Worm (Caenorhabditis elegans) whole organism, midembryonic: Measurements from ENCODE around the gene R10E4.7.
A peak's percentile ranks its signal among the peaks of the same experiment; 100 is the strongest.

ENCODE experiments used
- T22C8.4 ChIP-seq: fragments of 200-800 bp; sonication (Bioruptor generic); IDR thresholded peaks from 2 replicates; pipeline ENCODE4 v1.3.6; 2022; ENCODE audit warnings: missing genetic modification characterization, missing compliant biosample characterization
- cog-1 ChIP-seq: sonication (generic microtip); optimal IDR thresholded peaks from 2 replicates; lab custom pipeline; 2016; ENCODE audit warnings: missing genetic modification characterization, missing compliant biosample characterization
- flt-1 ChIP-seq: fragments of 200-800 bp; sonication (Bioruptor generic); IDR thresholded peaks from 2 replicates; pipeline ENCODE4 v1.3.6; 2022; ENCODE audit warnings: missing genetic modification characterization, missing compliant biosample characterization
- klf-2 ChIP-seq: fragments of 200-800 bp; sonication (Bioruptor generic); conservative IDR thresholded peaks from 2 replicates; pipeline ENCODE4 v1.3.6; 2022; ENCODE audit warnings: missing genetic modification reagents, missing genetic modification characterization, missing compliant biosample characterization
- med-1 ChIP-seq: sonication (generic microtip); optimal IDR thresholded peaks from 2 replicates; lab custom pipeline; 2017; ENCODE audit warnings: missing genetic modification characterization, mild to moderate bottlenecking, missing compliant biosample characterization, antibody characterized with exemption, missing genetic modification reagents; ENCODE audit not compliant: insufficient read depth
- ref-1 ChIP-seq: fragments of 200-800 bp; sonication (Bioruptor generic); conservative IDR thresholded peaks from 2 replicates; pipeline ENCODE4 v1.3.6; 2022; ENCODE audit warnings: missing genetic modification reagents, missing genetic modification characterization, missing compliant biosample characterization
- tab-1 ChIP-seq: fragments of 200-800 bp; sonication (Bioruptor generic); IDR thresholded peaks from 2 replicates; pipeline ENCODE4 v1.3.6; 2022; ENCODE audit warnings: missing genetic modification characterization, missing compliant biosample characterization
- ztf-23 ChIP-seq: fragments of 200-800 bp; sonication (Bioruptor generic); IDR thresholded peaks from 2 replicates; pipeline ENCODE4 v1.3.6; 2022; ENCODE audit warnings: missing genetic modification reagents, missing genetic modification characterization, missing compliant biosample characterization
- ztf-29 ChIP-seq: fragments of 200-800 bp; sonication (Bioruptor generic); IDR thresholded peaks from 2 replicates; pipeline ENCODE4 v1.3.6; 2022; ENCODE audit warnings: missing genetic modification reagents, missing genetic modification characterization, missing compliant biosample characterization

Gene R10E4.7

DNA sequence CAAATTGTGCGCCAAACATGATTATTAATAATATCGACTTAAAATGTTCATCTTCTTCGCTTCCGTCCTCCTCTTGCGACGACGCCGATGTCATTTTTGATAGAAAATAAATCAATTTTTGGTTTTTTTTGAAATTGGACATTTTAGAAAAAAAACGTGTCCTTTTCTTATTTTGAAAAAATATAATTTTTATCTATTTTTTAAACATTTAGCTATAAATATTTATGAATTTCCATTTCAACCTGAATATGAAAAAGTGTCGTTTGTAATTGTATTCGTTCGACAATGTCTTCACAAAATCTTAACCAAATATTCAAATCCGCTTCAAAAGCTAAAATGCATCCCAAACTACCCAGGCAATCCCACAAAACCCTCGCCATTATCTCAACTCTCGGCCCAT, 7.2 kb upstream of the R10E4.7 start, which contains the start of gene R10E4.3:
R10E4.3 (minus strand) TSS at position 101 of the 400 bp plus-strand sequence.
- TF ChIP-seq med-1: no peak
- no peak for TF ChIP-seq ztf-29 (GFP tag; lab: Robert Waterston, UW)
- no peak for TF ChIP-seq flt-1 (GFP tag; lab: Robert Waterston, UW)
- TF ChIP-seq tab-1: no peak
- TF ChIP-seq T22C8.4: no peak
- no peak for TF ChIP-seq klf-2
- TF ChIP-seq ztf-23: no peak
- TF ChIP-seq ref-1 (GFP tag; lab: Robert Waterston, UW): no peak
- no peak for TF ChIP-seq cog-1

DNA sequence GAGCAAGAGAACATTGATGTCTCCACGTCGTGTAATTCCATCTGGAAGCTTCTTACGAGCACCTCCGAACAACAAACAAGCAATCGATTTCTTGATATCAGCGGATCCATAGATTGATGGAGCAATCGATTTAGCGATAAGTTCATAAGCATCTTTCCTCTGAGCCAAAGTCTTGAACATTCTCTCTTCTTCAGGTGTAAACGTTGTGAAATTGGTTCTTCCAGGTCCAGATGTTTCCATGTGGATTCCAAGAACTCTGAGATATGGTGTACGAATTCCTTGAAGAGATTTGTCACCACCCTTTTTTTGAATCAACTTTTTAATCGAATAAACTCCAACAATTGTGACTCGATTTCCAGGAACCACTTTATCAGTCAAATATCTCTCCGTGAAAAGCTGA, 4.7 kb upstream of the R10E4.7 start:
- TF ChIP-seq tab-1 (no peak), ztf-23 (no peak), ztf-29 (GFP tag; lab: Robert Waterston, UW) (no peak), klf-2 (no peak), cog-1 (no peak), med-1 (no peak), T22C8.4 (no peak), ref-1 (GFP tag; lab: Robert Waterston, UW) (no peak), flt-1 (GFP tag; lab: Robert Waterston, UW) (no peak)

ce11 chrIII:4291216-4291691, 3.4 kb upstream of the R10E4.7 start, which contains the start of gene mcm-5:
Gene mcm-5, minus strand, starts transcription at chrIII:4291266.
- TF ChIP-seq klf-2: no peak
- no peak for TF ChIP-seq cog-1
- TF ChIP-seq ref-1 (GFP tag; lab: Robert Waterston, UW): no peak
- TF ChIP-seq ztf-23: no peak
- no peak for TF ChIP-seq flt-1 (GFP tag; lab: Robert Waterston, UW)
- TF ChIP-seq tab-1: no peak
- TF ChIP-seq med-1: no peak
- no peak for TF ChIP-seq ztf-29 (GFP tag; lab: Robert Waterston, UW)
- no peak for TF ChIP-seq T22C8.4

DNA sequence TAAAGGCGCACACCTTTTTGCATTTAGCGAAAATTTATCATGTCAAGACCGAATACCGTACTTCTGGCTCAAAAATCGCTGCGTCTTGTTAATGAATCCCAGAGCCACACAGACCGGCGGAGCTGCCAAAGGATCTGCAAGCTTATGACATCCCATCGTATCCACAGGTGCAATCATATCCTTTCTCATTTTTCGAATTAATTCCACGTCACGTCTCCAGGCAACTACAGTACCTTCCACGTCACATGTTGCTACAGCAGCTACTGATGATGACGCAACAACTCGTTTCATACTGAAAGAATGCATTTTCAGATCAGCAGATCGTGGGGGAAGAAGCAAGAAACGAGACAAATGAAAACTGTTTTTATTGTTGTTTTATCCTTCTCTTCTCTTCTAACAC, 1.5 kb upstream of the R10E4.7 start, which contains the start of gene R10E4.6:
R10E4.6 (plus strand) TSS at position 301 of the 400 bp plus-strand sequence.
- no peak for TF ChIP-seq klf-2

- TF ChIP-seq flt-1 (GFP tag; lab: Robert Waterston, UW): no peak
- no peak for TF ChIP-seq med-1
- no peak for TF ChIP-seq ztf-29 (GFP tag; lab: Robert Waterston, UW)
- TF ChIP-seq ref-1 (GFP tag; lab: Robert Waterston, UW): no peak
- no peak for TF ChIP-seq cog-1
- TF ChIP-seq ztf-23: no peak
Observed at ce11 chrIII:4300989-4301498, 6.4 kb downstream of the R10E4.7 start, which contains the start of gene R10E4.11. Gene R10E4.11, minus strand, starts transcription at chrIII:4301039.

DNA sequence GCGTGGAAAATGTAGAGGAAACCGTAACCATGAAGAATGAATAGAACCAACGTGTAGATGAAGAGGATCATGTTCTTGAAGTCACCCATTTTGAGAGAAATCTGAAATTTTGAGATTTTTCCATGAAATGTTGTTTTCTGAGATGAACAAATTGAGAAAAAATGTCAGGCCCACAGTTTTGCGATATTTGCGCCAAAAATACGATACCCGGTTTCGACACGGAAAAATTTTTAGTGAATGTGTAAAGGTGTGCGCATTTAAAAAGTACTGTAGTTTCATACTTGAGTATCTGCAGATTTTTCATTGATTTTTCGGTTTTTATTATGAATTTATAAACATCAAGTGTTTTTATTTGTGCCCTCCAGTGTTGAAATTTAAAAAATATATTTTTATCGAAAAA, 7.7 kb downstream of the R10E4.7 start, which contains the start of gene R10E4.9:
R10E4.9 (minus strand) TSS at position 101 of the 400 bp plus-strand sequence.
- TF ChIP-seq tab-1 (no peak), klf-2 (no peak), med-1 (no peak), T22C8.4 (no peak), ztf-29 (GFP tag; lab: Robert Waterston, UW) (no peak), flt-1 (GFP tag; lab: Robert Waterston, UW) (no peak), ztf-23 (no peak), ref-1 (GFP tag; lab: Robert Waterston, UW) (no peak), cog-1 (no peak)

DNA sequence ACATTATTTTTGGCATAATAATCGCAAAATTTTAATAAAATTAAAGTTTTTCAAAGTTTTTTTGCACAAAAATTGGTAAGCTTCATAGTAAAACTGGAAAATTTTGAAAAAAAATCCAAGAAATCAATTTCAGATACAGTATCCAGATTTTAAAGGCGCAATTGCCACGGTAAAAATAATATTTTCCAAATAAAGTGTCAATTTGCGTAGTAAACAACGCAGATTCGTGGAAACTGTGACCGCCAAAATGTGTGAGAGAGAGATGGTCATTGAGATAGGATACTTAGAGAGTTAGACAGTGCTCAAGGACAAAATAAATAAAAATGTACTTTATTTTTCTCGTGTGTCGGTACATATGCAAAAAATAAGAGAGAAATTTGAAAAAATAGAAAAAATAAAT, 8.2 kb downstream of the R10E4.7 start:
- no peak for TF ChIP-seq ztf-23
- no peak for TF ChIP-seq med-1
- TF ChIP-seq flt-1 (GFP tag; lab: Robert Waterston, UW): no peak
- no peak for TF ChIP-seq ref-1 (GFP tag; lab: Robert Waterston, UW)
- TF ChIP-seq ztf-29 (GFP tag; lab: Robert Waterston, UW): no peak
- no peak for TF ChIP-seq klf-2
- no peak for TF ChIP-seq tab-1
- no peak for TF ChIP-seq cog-1
- no peak for TF ChIP-seq T22C8.4

DNA sequence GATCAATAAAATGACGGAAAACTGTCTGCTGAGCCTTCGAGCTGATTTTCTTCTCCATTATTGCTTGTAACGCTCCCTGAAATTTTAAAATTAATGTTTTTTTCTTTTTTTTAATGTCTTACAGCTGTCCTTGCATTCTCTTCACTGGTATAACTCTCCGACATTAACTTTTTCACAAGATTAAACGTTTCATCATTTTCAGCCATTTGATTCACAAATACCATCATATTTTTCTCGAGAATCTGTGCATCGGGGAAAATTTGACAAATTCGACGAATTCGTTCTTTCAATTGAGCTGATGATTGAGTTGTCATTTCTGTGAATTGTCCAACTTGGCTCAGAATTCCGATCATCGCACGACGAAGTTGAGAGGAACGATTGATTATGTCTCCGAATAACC, 14.7 kb downstream of the R10E4.7 start:
- TF ChIP-seq cog-1: no peak
- no peak for TF ChIP-seq tab-1
- no peak for TF ChIP-seq ztf-23
- no peak for TF ChIP-seq T22C8.4
- TF ChIP-seq flt-1 (GFP tag; lab: Robert Waterston, UW): no peak
- TF ChIP-seq med-1: no peak
- no peak for TF ChIP-seq klf-2
- no peak for TF ChIP-seq ref-1 (GFP tag; lab: Robert Waterston, UW)
- TF ChIP-seq ztf-29 (GFP tag; lab: Robert Waterston, UW): no peak

ce11 chrIII:4313061-4313962, 18.7 kb downstream of the R10E4.7 start, which contains the start of the genes evl-14 and dcn-1:
Gene evl-14, minus strand, starts transcription at chrIII:4313128.
Gene dcn-1, plus strand, starts transcription at chrIII:4313912.
- TF ChIP-seq cog-1: peak; percentile 41
- TF ChIP-seq med-1: no peak
- TF ChIP-seq ztf-29 (GFP tag; lab: Robert Waterston, UW): no peak
- peak; percentile 49; the same call in 1 of the 2 replicates for TF ChIP-seq flt-1 (GFP tag; lab: Robert Waterston, UW)
- TF ChIP-seq T22C8.4: no peak
- TF ChIP-seq ztf-23: no peak
- no peak for TF ChIP-seq tab-1
- TF ChIP-seq ref-1 (GFP tag; lab: Robert Waterston, UW): no peak
- no peak for TF ChIP-seq klf-2

DNA sequence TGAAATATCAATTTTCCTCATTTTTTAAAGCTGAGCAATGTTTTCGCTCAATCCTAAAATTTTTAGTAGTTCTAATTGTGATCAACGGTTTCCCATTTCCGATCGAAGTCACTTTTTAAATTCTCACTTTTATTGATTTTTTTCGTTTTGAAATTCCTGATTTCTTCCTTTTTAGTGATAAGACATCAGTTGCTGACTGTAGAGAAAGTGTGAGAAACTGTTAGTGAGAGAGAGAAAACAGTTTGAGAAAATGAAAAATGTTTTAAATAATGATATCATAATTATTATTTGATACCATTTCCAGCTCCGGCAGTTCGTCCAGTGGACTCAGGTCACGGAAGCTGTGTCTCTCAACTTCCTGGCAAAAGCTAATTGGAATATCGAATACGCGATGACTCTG, 19.9 kb downstream of the R10E4.7 start:
- TF ChIP-seq ref-1 (GFP tag; lab: Robert Waterston, UW) (no peak), klf-2 (no peak), cog-1 (no peak), ztf-23 (no peak), flt-1 (GFP tag; lab: Robert Waterston, UW) (no peak), ztf-29 (GFP tag; lab: Robert Waterston, UW) (no peak), tab-1 (no peak), T22C8.4 (no peak), med-1 (no peak)
